In the genomic region with DNA sequence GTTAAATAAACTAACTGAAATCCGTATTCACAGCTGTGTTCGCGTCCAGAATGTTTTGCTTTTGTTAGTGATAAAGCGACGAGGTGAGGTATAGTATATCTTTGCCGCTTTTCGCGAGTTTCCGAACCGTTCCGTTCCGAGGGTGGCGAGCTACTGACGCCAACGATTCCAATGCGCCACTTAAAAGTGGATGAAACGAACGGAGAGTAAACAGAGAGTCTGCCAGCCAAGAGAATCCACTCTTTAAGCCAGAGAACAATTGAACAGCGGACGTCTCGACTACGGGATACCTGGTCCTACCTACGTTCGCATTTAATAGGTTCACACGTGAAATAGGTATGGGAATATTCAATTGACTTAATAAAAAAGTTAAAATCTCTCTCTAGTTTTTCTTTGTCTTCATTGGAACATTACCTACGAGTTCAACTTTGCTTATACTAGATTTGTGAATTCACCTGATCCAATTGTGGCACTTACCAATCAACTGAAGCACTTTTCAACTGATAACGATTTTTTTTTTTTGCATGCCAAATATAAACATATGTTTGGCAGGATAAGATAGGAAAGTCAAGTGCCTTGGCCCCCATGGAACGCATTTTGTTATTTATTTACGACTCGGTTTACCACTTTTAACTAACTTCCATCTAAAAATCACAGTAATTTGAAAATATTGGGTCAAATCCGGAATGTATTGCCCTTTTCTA, we compare ENCODE assay signal across 1 fruit fly cellular context.
TF ChIP-seq lines count a peak whose summit lies in the region.

CG13893 (minus strand) TSS at position 162 of the 704 bp plus-strand sequence.

TF ChIP-seq in whole organism, embryonic, 481 proteins besides CTCF, POLR2A, EP300 and RAD21 (continued from another document and continues in another):
- TF ChIP-seq Camta (GFP tag; optimal IDR thresholded peaks at IDR 0.05; lab: Kevin White, UChicago) (no peak), NfI (GFP tag; optimal IDR thresholded peaks at IDR 0.05; lab: Kevin White, UChicago) (peak; percentile 20), CG12299 (tag; optimal IDR thresholded peaks at IDR 0.05; lab: Kevin White, UChicago) (peak; percentile 13), hbn (GFP tag; IDR thresholded peaks at IDR 0.05; lab: Robert Waterston, UW; ENCODE audit: partially characterized antibody) (0 out of 2 replicates have a peak, but pooled peaks have one; percentile 22), H2.0 (GFP tag; IDR thresholded peaks at IDR 0.05; lab: Robert Waterston, UW) (no peak), crc (GFP tag; optimal IDR thresholded peaks at IDR 0.05; lab: Kevin White, UChicago) (no peak), CG30020 (tag; optimal IDR thresholded peaks at IDR 0.05; lab: Kevin White, UChicago) (no peak), ab (GFP tag; optimal IDR thresholded peaks at IDR 0.05; lab: Kevin White, UChicago) (no peak), CG18011 (GFP tag; optimal IDR thresholded peaks at IDR 0.05; lab: Kevin White, UChicago) (no peak), slbo (GFP tag; IDR thresholded peaks at IDR 0.05; lab: Robert Waterston, UW) (peak; percentile 42), nerfin-1 (tag; optimal IDR thresholded peaks at IDR 0.05; lab: Kevin White, UChicago) (peak; percentile 25), CG3838 (GFP tag; optimal IDR thresholded peaks at IDR 0.05; lab: Kevin White, UChicago) (no peak), CkIIα-i1 (GFP tag; IDR thresholded peaks at IDR 0.05; lab: Robert Waterston, UW) (no peak), ro (GFP tag; IDR thresholded peaks at IDR 0.05; lab: Robert Waterston, UW) (no peak), bbx (GFP tag; IDR thresholded peaks at IDR 0.05; lab: Robert Waterston, UW; ENCODE audit: partially characterized antibody) (peak; percentile 40; the same call in 1 of the 2 replicates), org-1 (GFP tag; optimal IDR thresholded peaks at IDR 0.05; lab: Kevin White, UChicago) (no peak), CG12744 (GFP tag; optimal IDR thresholded peaks at IDR 0.05; lab: Kevin White, UChicago) (no peak), lov (optimal IDR thresholded peaks at IDR 0.05; lab: Kevin White, UChicago) (no peak), lov (GFP tag; IDR thresholded peaks at IDR 0.05; lab: Robert Waterston, UW) (0 out of 3 replicates have a peak, but pooled peaks have one; percentile 33), onecut (GFP tag; IDR thresholded peaks at IDR 0.05; lab: Robert Waterston, UW) (no peak), ci (GFP tag; IDR thresholded peaks at IDR 0.05; lab: Robert Waterston, UW) (peak; percentile 70; the same call in 2 of the 3 replicates), Jarid2 (GFP tag; optimal IDR thresholded peaks at IDR 0.05; lab: Kevin White, UChicago) (peak; percentile 98), HLH54F (GFP tag; optimal IDR thresholded peaks at IDR 0.05; lab: Kevin White, UChicago) (no peak), CG16863 (GFP tag; optimal IDR thresholded peaks at IDR 0.05; lab: Kevin White, UChicago) (peak; percentile 9), CG9817 (tag; optimal IDR thresholded peaks at IDR 0.05; lab: Kevin White, UChicago) (no peak), MBD-R2 (GFP tag; IDR thresholded peaks at IDR 0.05; lab: Robert Waterston, UW) (peak; percentile 34; the same call in 1 of the 2 replicates), tap (tag; optimal IDR thresholded peaks at IDR 0.05; lab: Kevin White, UChicago) (no peak), dmrt99B (tag; optimal IDR thresholded peaks at IDR 0.05; lab: Kevin White, UChicago) (no peak), sna (GFP tag; IDR thresholded peaks at IDR 0.05; lab: Robert Waterston, UW; ENCODE audit: partially characterized antibody) (no peak), grau (tag; optimal IDR thresholded peaks at IDR 0.05; lab: Kevin White, UChicago) (peak; percentile 14), sug (tag; optimal IDR thresholded peaks at IDR 0.05; lab: Kevin White, UChicago) (peak; percentile 85), CG1603 (tag; optimal IDR thresholded peaks at IDR 0.05; lab: Kevin White, UChicago) (no peak), Ets97D (GFP tag; optimal IDR thresholded peaks at IDR 0.05; lab: Kevin White, UChicago) (peak; percentile 21), CG8359 (GFP tag; optimal IDR thresholded peaks at IDR 0.05; lab: Kevin White, UChicago; ENCODE audit: borderline replicate concordance) (no peak), br (optimal IDR thresholded peaks at IDR 0.05; lab: Kevin White, UChicago) (no peak), Drgx (GFP tag; IDR thresholded peaks at IDR 0.05; lab: Robert Waterston, UW) (peak; percentile 24; the same call in 1 of the 2 replicates), knrl (GFP tag; IDR thresholded peaks at IDR 0.05; lab: Robert Waterston, UW; ENCODE audit: partially characterized antibody) (no peak), CG43689 (GFP tag; IDR thresholded peaks at IDR 0.05; lab: Robert Waterston, UW) (no peak), pb (GFP tag; optimal IDR thresholded peaks at IDR 0.05; lab: Kevin White, UChicago) (peak; percentile 19), Hmx (GFP tag; optimal IDR thresholded peaks at IDR 0.05; lab: Kevin White, UChicago) (no peak), scrt (GFP tag; optimal IDR thresholded peaks at IDR 0.05; lab: Kevin White, UChicago) (no peak), Dp (GFP tag; optimal IDR thresholded peaks at IDR 0.05; lab: Kevin White, UChicago) (no peak), E2f2 (GFP tag; IDR thresholded peaks at IDR 0.05; lab: Robert Waterston, UW) (no peak), Usf (GFP tag; optimal IDR thresholded peaks at IDR 0.05; lab: Kevin White, UChicago) (no peak), CG11093 (GFP tag; IDR thresholded peaks at IDR 0.05; lab: Robert Waterston, UW) (no peak), CG16815 (GFP tag; optimal IDR thresholded peaks at IDR 0.05; lab: Kevin White, UChicago) (no peak), CG10147 (GFP tag; optimal IDR thresholded peaks at IDR 0.05; lab: Kevin White, UChicago) (no peak), dan (GFP tag; IDR thresholded peaks at IDR 0.05; lab: Robert Waterston, UW) (no peak), eyg (GFP tag; optimal IDR thresholded peaks at IDR 0.05; lab: Kevin White, UChicago) (peak; percentile 52), Abd-B (GFP tag; optimal IDR thresholded peaks at IDR 0.05; lab: Kevin White, UChicago) (no peak), slp2 (GFP tag; optimal IDR thresholded peaks at IDR 0.05; lab: Kevin White, UChicago) (no peak), Blimp-1 (GFP tag; optimal IDR thresholded peaks at IDR 0.05; lab: Kevin White, UChicago) (no peak), phol (tag; optimal IDR thresholded peaks at IDR 0.05; lab: Kevin White, UChicago) (no peak), Sry-δ (GFP tag; optimal IDR thresholded peaks at IDR 0.05; lab: Kevin White, UChicago) (no peak), fu2 (GFP tag; optimal IDR thresholded peaks at IDR 0.05; lab: Kevin White, UChicago) (no peak), CG4617 (GFP tag; optimal IDR thresholded peaks at IDR 0.05; lab: Kevin White, UChicago; ENCODE audit: borderline replicate concordance) (no peak), cwo (GFP tag; optimal IDR thresholded peaks at IDR 0.05; lab: Kevin White, UChicago) (peak; percentile 5), CG6854 (GFP tag; optimal IDR thresholded peaks at IDR 0.05; lab: Kevin White, UChicago) (peak; percentile 45), chm (GFP tag; IDR thresholded peaks at IDR 0.05; lab: Robert Waterston, UW) (peak; percentile 84), CG11696 (GFP tag; IDR thresholded peaks at IDR 0.05; lab: Robert Waterston, UW) (peak; percentile 44; the same call in 1 of the 2 replicates), Lhr (GFP tag; optimal IDR thresholded peaks at IDR 0.05; lab: Kevin White, UChicago) (no peak), Gsc (GFP tag; IDR thresholded peaks at IDR 0.05; lab: Robert Waterston, UW) (no peak), PHDP (tag; optimal IDR thresholded peaks at IDR 0.05; lab: Kevin White, UChicago) (no peak), Mes4 (GFP tag; optimal IDR thresholded peaks at IDR 0.05; lab: Kevin White, UChicago) (no peak), CG18599 (GFP tag; optimal IDR thresholded peaks at IDR 0.05; lab: Kevin White, UChicago) (peak; percentile 60), fd96Cb (tag; optimal IDR thresholded peaks at IDR 0.05; lab: Kevin White, UChicago) (no peak), CG1602 (GFP tag; optimal IDR thresholded peaks at IDR 0.05; lab: Kevin White, UChicago) (no peak), klu (GFP tag; IDR thresholded peaks at IDR 0.05; lab: Robert Waterston, UW) (no peak), HLH4C (GFP tag; IDR thresholded peaks at IDR 0.05; lab: Robert Waterston, UW; ENCODE audit: partially characterized antibody) (0 out of 3 replicates have a peak, but pooled peaks have one; percentile 50), CG16813 (GFP tag; IDR thresholded peaks at IDR 0.05; lab: Robert Waterston, UW; ENCODE audit: partially characterized antibody) (no peak), CG32772 (GFP tag; IDR thresholded peaks at IDR 0.05; lab: Robert Waterston, UW) (0 out of 2 replicates have a peak, but pooled peaks have one; percentile 14), CG9609 (GFP tag; optimal IDR thresholded peaks at IDR 0.05; lab: Kevin White, UChicago) (no peak), CG10654 (GFP tag; optimal IDR thresholded peaks at IDR 0.05; lab: Kevin White, UChicago) (no peak), Myb (GFP tag; optimal IDR thresholded peaks at IDR 0.05; lab: Kevin White, UChicago) (no peak), CG17186 (GFP tag; optimal IDR thresholded peaks at IDR 0.05; lab: Kevin White, UChicago) (no peak), Ets65A (GFP tag; lab: Kevin White, UChicago) (no peak), Elba2 (GFP tag; optimal IDR thresholded peaks at IDR 0.05; lab: Kevin White, UChicago) (no peak), grn (GFP tag; optimal IDR thresholded peaks at IDR 0.05; lab: Kevin White, UChicago) (no peak), disco-r (GFP tag; optimal IDR thresholded peaks at IDR 0.05; lab: Kevin White, UChicago) (no peak), vnd (GFP tag; IDR thresholded peaks at IDR 0.05; lab: Robert Waterston, UW; ENCODE audit: partially characterized antibody) (no peak), pros (GFP tag; optimal IDR thresholded peaks at IDR 0.05; lab: Kevin White, UChicago) (peak; percentile 55), CG13287 (GFP tag; IDR thresholded peaks at IDR 0.05; lab: Robert Waterston, UW; ENCODE audit: partially characterized antibody) (peak; percentile 70), Atf-2 (GFP tag; optimal IDR thresholded peaks at IDR 0.05; lab: Kevin White, UChicago) (no peak), sisA (GFP tag; IDR thresholded peaks at IDR 0.05; lab: Robert Waterston, UW) (no peak), CG14441 (GFP tag; IDR thresholded peaks at IDR 0.05; lab: Robert Waterston, UW) (no peak), CG7928 (GFP tag; optimal IDR thresholded peaks at IDR 0.05; lab: Kevin White, UChicago) (no peak), E2f1 (GFP tag; IDR thresholded peaks at IDR 0.05; lab: Robert Waterston, UW) (no peak), pfk (GFP tag; optimal IDR thresholded peaks at IDR 0.05; lab: Kevin White, UChicago) (peak; percentile 88), nmo (GFP tag; optimal IDR thresholded peaks at IDR 0.05; lab: Kevin White, UChicago) (no peak), Vsx1 (GFP tag; optimal IDR thresholded peaks at IDR 0.05; lab: Kevin White, UChicago) (no peak), tll (GFP tag; optimal IDR thresholded peaks at IDR 0.05; lab: Kevin White, UChicago) (no peak), Bgb (GFP tag; IDR thresholded peaks at IDR 0.05; lab: Robert Waterston, UW; ENCODE audit: partially characterized antibody) (peak; percentile 68; the same call in 1 of the 2 replicates), croc (GFP tag; conservative IDR thresholded peaks at IDR 0.05; lab: Robert Waterston, UW) (no peak), CG31365 (tag; optimal IDR thresholded peaks at IDR 0.05; lab: Kevin White, UChicago) (no peak), CG12219 (GFP tag; optimal IDR thresholded peaks at IDR 0.05; lab: Kevin White, UChicago) (no peak), Optix (GFP tag; IDR thresholded peaks at IDR 0.05; lab: Robert Waterston, UW) (0 out of 3 replicates have a peak, but pooled peaks have one; percentile 37), CG6272 (GFP tag; IDR thresholded peaks at IDR 0.05; lab: Robert Waterston, UW) (0 out of 2 replicates have a peak, but pooled peaks have one; percentile 10), CG16779 (GFP tag; IDR thresholded peaks at IDR 0.05; lab: Robert Waterston, UW) (peak; percentile 66; the same call in 1 of the 2 replicates), Taf1 (GFP tag; IDR thresholded peaks at IDR 0.05; lab: Robert Waterston, UW) (no peak), fd3F (GFP tag; optimal IDR thresholded peaks at IDR 0.05; lab: Kevin White, UChicago) (no peak), jigr1 (GFP tag; IDR thresholded peaks at IDR 0.05; lab: Robert Waterston, UW) (0 out of 3 replicates have a peak, but pooled peaks have one; percentile 14), wek (GFP tag; optimal IDR thresholded peaks at IDR 0.05; lab: Kevin White, UChicago) (no peak), sob (GFP tag; IDR thresholded peaks at IDR 0.05; lab: Robert Waterston, UW) (peak; percentile 72; the same call in 1 of the 2 replicates), Doc2 (GFP tag; IDR thresholded peaks at IDR 0.05; lab: Robert Waterston, UW) (no peak), CG4820 (GFP tag; optimal IDR thresholded peaks at IDR 0.05; lab: Kevin White, UChicago) (no peak), trem (tag; optimal IDR thresholded peaks at IDR 0.05; lab: Kevin White, UChicago) (no peak), unpg (GFP tag; optimal IDR thresholded peaks at IDR 0.05; lab: Kevin White, UChicago) (no peak), CG4404 (GFP tag; IDR thresholded peaks at IDR 0.05; lab: Robert Waterston, UW) (no peak), al (GFP tag; IDR thresholded peaks at IDR 0.05; lab: Robert Waterston, UW) (no peak), CG31441 (GFP tag; IDR thresholded peaks at IDR 0.05; lab: Robert Waterston, UW) (no peak), trh (GFP tag; optimal IDR thresholded peaks at IDR 0.05; lab: Kevin White, UChicago) (no peak), ash1 (GFP tag; optimal IDR thresholded peaks at IDR 0.05; lab: Kevin White, UChicago) (no peak), slou (GFP tag; optimal IDR thresholded peaks at IDR 0.05; lab: Kevin White, UChicago) (no peak), pita (GFP tag; optimal IDR thresholded peaks at IDR 0.05; lab: Kevin White, UChicago) (no peak), bcd (GFP tag; optimal IDR thresholded peaks at IDR 0.05; lab: Kevin White, UChicago) (no peak), Fer2 (tag; optimal IDR thresholded peaks at IDR 0.05; lab: Kevin White, UChicago) (peak; percentile 11), tx (GFP tag; optimal IDR thresholded peaks at IDR 0.05; lab: Kevin White, UChicago) (no peak), Dek (tag; optimal IDR thresholded peaks at IDR 0.05; lab: Kevin White, UChicago) (no peak), CG17802 (tag; optimal IDR thresholded peaks at IDR 0.05; lab: Kevin White, UChicago) (no peak), CG6175 (GFP tag; IDR thresholded peaks at IDR 0.05; lab: Robert Waterston, UW) (0 out of 3 replicates have a peak, but pooled peaks have one; percentile 41), yki (optimal IDR thresholded peaks at IDR 0.05; lab: Kevin White, UChicago) (no peak), Ptx1 (GFP tag; IDR thresholded peaks at IDR 0.05; lab: Robert Waterston, UW) (no peak), CG12659 (GFP tag; optimal IDR thresholded peaks at IDR 0.05; lab: Kevin White, UChicago) (peak; percentile 10)
